Fruit fly (Drosophila melanogaster) whole organism, prepupa: ENCODE measurements around the gene Tsp2A.

Experiments
- CG10631 ChIP-seq: fragments of 200-800 bp; sonication (Bioruptor generic); optimal IDR thresholded peaks from 2 replicates; lab custom pipeline; 2016; ENCODE audit warnings: missing biosample characterization, missing genetic modification characterization
- CG10669 ChIP-seq: fragments of 200-800 bp; sonication (Bioruptor generic); optimal IDR thresholded peaks from 3 replicates; lab custom pipeline; 2018; ENCODE audit warnings: missing biosample characterization, mild to moderate bottlenecking, missing genetic modification characterization, moderate library complexity
- CG11902 ChIP-seq: fragments of 200-800 bp; sonication (Bioruptor generic); optimal IDR thresholded peaks from 3 replicates; lab custom pipeline; 2016; ENCODE audit warnings: missing biosample characterization, missing genetic modification characterization
- CG15336 ChIP-seq: fragments of 200-800 bp; sonication (Bioruptor generic); IDR thresholded peaks from 2 replicates; pipeline ENCODE4 v1.3.6; 2022; ENCODE audit warnings: missing biosample characterization, missing genetic modification characterization
- CG1621 ChIP-seq: fragments of 200-800 bp; sonication (Bioruptor generic); optimal IDR thresholded peaks from 3 replicates; lab custom pipeline; 2018; ENCODE audit warnings: missing biosample characterization, mild to moderate bottlenecking, missing genetic modification characterization
- CG3032 ChIP-seq: fragments of 200-800 bp; optimal IDR thresholded peaks from 2 replicates; lab custom pipeline; 2019; ENCODE audit warnings: missing biosample characterization, mild to moderate bottlenecking, missing genetic modification characterization, moderate library complexity
- CG31627 ChIP-seq: fragments of 200-800 bp; sonication (Bioruptor generic); optimal IDR thresholded peaks from 3 replicates; lab custom pipeline; 2016; ENCODE audit warnings: missing biosample characterization, missing genetic modification characterization
- CG32006 ChIP-seq: fragments of 200-800 bp; sonication (Bioruptor generic); optimal IDR thresholded peaks from 3 replicates; lab custom pipeline; 2017; ENCODE audit warnings: missing biosample characterization, mild to moderate bottlenecking, missing genetic modification characterization
- CG34406 ChIP-seq: fragments of 200-800 bp; sonication (Bioruptor generic); optimal IDR thresholded peaks from 3 replicates; lab custom pipeline; 2016; ENCODE audit warnings: missing biosample characterization, missing genetic modification characterization
- CG3919 ChIP-seq: fragments of 200-800 bp; sonication (Bioruptor generic); optimal IDR thresholded peaks from 3 replicates; lab custom pipeline; 2016; ENCODE audit warnings: missing biosample characterization, missing genetic modification characterization
- CG4318 ChIP-seq: fragments of 200-800 bp; sonication (Bioruptor generic); optimal IDR thresholded peaks from 3 replicates; lab custom pipeline; 2017; ENCODE audit warnings: missing biosample characterization, mild to moderate bottlenecking, missing genetic modification characterization
- CG6163 ChIP-seq: fragments of 200-800 bp; sonication (Bioruptor generic); IDR thresholded peaks from 3 replicates; pipeline ENCODE4 v1.3.6; 2022; ENCODE audit warnings: missing biosample characterization, missing genetic modification characterization
- CG6276 ChIP-seq: fragments of 200-800 bp; sonication (Bioruptor generic); optimal IDR thresholded peaks from 2 replicates; lab custom pipeline; 2017; ENCODE audit warnings: missing biosample characterization, mild to moderate bottlenecking, missing genetic modification characterization
- CG6792 ChIP-seq: fragments of 200-800 bp; sonication (Bioruptor generic); optimal IDR thresholded peaks from 3 replicates; lab custom pipeline; 2016; ENCODE audit warnings: missing biosample characterization, missing genetic modification characterization
- CG6854 ChIP-seq: fragments of 200-800 bp; sonication (Bioruptor generic); optimal IDR thresholded peaks from 2 replicates; lab custom pipeline; 2017; ENCODE audit warnings: missing biosample characterization, mild to moderate bottlenecking, missing genetic modification characterization
- CG7368 ChIP-seq: fragments of 200-800 bp; sonication (Bioruptor generic); optimal IDR thresholded peaks from 3 replicates; lab custom pipeline; 2016; ENCODE audit warnings: missing biosample characterization, missing genetic modification characterization
- CG8119 ChIP-seq: fragments of 200-800 bp; sonication (Bioruptor generic); IDR thresholded peaks from 3 replicates; pipeline ENCODE4 v1.3.6; 2022; ENCODE audit warnings: missing biosample characterization, missing genetic modification characterization
- CG8319 ChIP-seq: fragments of 200-800 bp; sonication (Bioruptor generic); optimal IDR thresholded peaks from 3 replicates; lab custom pipeline; 2016; ENCODE audit warnings: missing biosample characterization, missing genetic modification characterization
- Eip75B ChIP-seq: fragments of 200-800 bp; sonication (Bioruptor generic); optimal IDR thresholded peaks from 3 replicates; lab custom pipeline; 2016; ENCODE audit warnings: missing biosample characterization, missing genetic modification characterization
- Eip93F ChIP-seq: fragments of 200-800 bp; sonication (Bioruptor generic); optimal IDR thresholded peaks from 2 replicates; lab custom pipeline; 2016; ENCODE audit warnings: missing biosample characterization, mild to moderate bottlenecking, missing genetic modification characterization
- Ets21C ChIP-seq: fragments of 200-800 bp; sonication (Bioruptor generic); optimal IDR thresholded peaks from 3 replicates; lab custom pipeline; 2016; ENCODE audit warnings: missing biosample characterization, missing genetic modification characterization
- Ets96B ChIP-seq: fragments of 200-800 bp; optimal IDR thresholded peaks from 2 replicates; lab custom pipeline; 2019; ENCODE audit warnings: missing biosample characterization, mild to moderate bottlenecking, missing genetic modification characterization, moderate library complexity
- Gug ChIP-seq: fragments of 200-800 bp; sonication (Bioruptor generic); IDR thresholded peaks from 2 replicates; pipeline ENCODE4 v1.3.6; 2022; ENCODE audit warnings: missing biosample characterization, missing genetic modification characterization
- Hr39 ChIP-seq: fragments of 200-800 bp; sonication (Bioruptor generic); optimal IDR thresholded peaks from 2 replicates; lab custom pipeline; 2016; ENCODE audit warnings: missing biosample characterization, missing genetic modification characterization
- Hr4 ChIP-seq: fragments of 200-800 bp; sonication (Bioruptor generic); optimal IDR thresholded peaks from 3 replicates; lab custom pipeline; 2016; ENCODE audit warnings: missing biosample characterization, missing genetic modification characterization
- Lpt ChIP-seq: fragments of 200-800 bp; sonication (Bioruptor generic); optimal IDR thresholded peaks from 3 replicates; lab custom pipeline; 2016; ENCODE audit warnings: missing biosample characterization, missing genetic modification characterization
- Met ChIP-seq: fragments of 200-800 bp; sonication (Bioruptor generic); optimal IDR thresholded peaks from 3 replicates; lab custom pipeline; 2016; ENCODE audit warnings: missing biosample characterization, missing genetic modification characterization
- OdsH ChIP-seq: fragments of 200-800 bp; sonication (Bioruptor generic); optimal IDR thresholded peaks from 3 replicates; lab custom pipeline; 2016; ENCODE audit warnings: missing biosample characterization, missing genetic modification characterization
- Smox ChIP-seq: fragments of 200-800 bp; sonication (Bioruptor generic); optimal IDR thresholded peaks from 3 replicates; lab custom pipeline; 2016; ENCODE audit warnings: missing biosample characterization, missing genetic modification characterization
- Sox14 ChIP-seq: fragments of 200-800 bp; sonication (Bioruptor generic); optimal IDR thresholded peaks from 3 replicates; lab custom pipeline; 2016; ENCODE audit warnings: missing biosample characterization, missing genetic modification characterization
- Sox15 ChIP-seq: fragments of 200-800 bp; sonication (Bioruptor generic); optimal IDR thresholded peaks from 3 replicates; lab custom pipeline; 2016; ENCODE audit warnings: missing biosample characterization, missing genetic modification characterization
- acj6 ChIP-seq: fragments of 200-800 bp; sonication (Bioruptor generic); optimal IDR thresholded peaks from 3 replicates; lab custom pipeline; 2016; ENCODE audit warnings: missing biosample characterization, missing genetic modification characterization
- cyc ChIP-seq: fragments of 200-800 bp; sonication (Bioruptor generic); optimal IDR thresholded peaks from 3 replicates; lab custom pipeline; 2016; ENCODE audit warnings: missing biosample characterization, missing genetic modification characterization
- dac ChIP-seq: fragments of 200-800 bp; sonication (Bioruptor generic); optimal IDR thresholded peaks from 2 replicates; lab custom pipeline; 2017; ENCODE audit warnings: missing biosample characterization, mild to moderate bottlenecking, missing genetic modification characterization
- eg ChIP-seq: fragments of 200-800 bp; sonication (Bioruptor generic); IDR thresholded peaks from 3 replicates; pipeline ENCODE4 v1.3.6; 2022; ENCODE audit warnings: missing biosample characterization, missing genetic modification characterization
- fd59A ChIP-seq: fragments of 200-800 bp; sonication (Bioruptor generic); optimal IDR thresholded peaks from 2 replicates; lab custom pipeline; 2017; ENCODE audit warnings: missing biosample characterization, mild to moderate bottlenecking, missing genetic modification characterization, missing genetic modification reagents
- lz ChIP-seq: fragments of 200-800 bp; sonication (Bioruptor generic); optimal IDR thresholded peaks from 3 replicates; lab custom pipeline; 2016; ENCODE audit warnings: missing biosample characterization, missing genetic modification characterization
- salr ChIP-seq, 2 experiments: fragments of 200-800 bp; sonication (Bioruptor generic); optimal IDR thresholded peaks; 3 replicates each; lab custom pipeline; 2016 to 2018; ENCODE audit warnings: missing biosample characterization in 2 of 2, missing genetic modification characterization in 2 of 2, mild to moderate bottlenecking in 1 of 2
- spab ChIP-seq: fragments of 200-800 bp; sonication (Bioruptor generic); optimal IDR thresholded peaks from 2 replicates; lab custom pipeline; 2017; ENCODE audit warnings: missing biosample characterization, mild to moderate bottlenecking, missing genetic modification characterization, missing genetic modification reagents
- ss ChIP-seq, 2 experiments: fragments of 200-800 bp; sonication (Bioruptor generic); optimal IDR thresholded peaks; 2 replicates in 1 of 2; 3 replicates in 1 of 2; lab custom pipeline; 2017 to 2018; ENCODE audit warnings: mild to moderate bottlenecking in 2 of 2, missing biosample characterization in 2 of 2, missing genetic modification characterization in 2 of 2, moderate library complexity in 1 of 2
- svp ChIP-seq: fragments of 200-800 bp; sonication (Bioruptor generic); peaks from one replicate; lab custom pipeline; 2016; ENCODE audit warnings: missing biosample characterization, missing genetic modification characterization
- topi ChIP-seq: fragments of 200-800 bp; sonication (Bioruptor generic); optimal IDR thresholded peaks from 3 replicates; lab custom pipeline; 2016; ENCODE audit warnings: missing biosample characterization, missing genetic modification characterization
- vri ChIP-seq: fragments of 200-800 bp; sonication (Bioruptor generic); optimal IDR thresholded peaks from 3 replicates; lab custom pipeline; 2016; ENCODE audit warnings: missing biosample characterization, mild to moderate bottlenecking, missing genetic modification characterization

The Tsp2A gene

dm6 chrX:1320144-1320981 is 26.0 kb upstream of the Tsp2A start (continued):
- no peak for TF ChIP-seq Sox14 (GFP tag; lab: Kevin White, UChicago)
- no peak for TF ChIP-seq CG10669 (GFP tag; lab: Kevin White, UChicago)
- TF ChIP-seq CG11902 (GFP tag; lab: Kevin White, UChicago): no peak
- TF ChIP-seq Gug (GFP tag; lab: Robert Waterston, UW): no peak
- peak; percentile 4 for TF ChIP-seq CG34406 (GFP tag; lab: Kevin White, UChicago)
- no peak for TF ChIP-seq Ets96B (tag; lab: Kevin White, UChicago)
- peak; percentile 38 for TF ChIP-seq Eip75B (GFP tag; lab: Kevin White, UChicago)
- TF ChIP-seq CG8319: no peak
- no peak for TF ChIP-seq CG15336 (GFP tag; lab: Robert Waterston, UW)

dm6 chrX:1321043-1321442 is 25.3 kb upstream of the Tsp2A start:
- TF ChIP-seq Gug (GFP tag; lab: Robert Waterston, UW) (no peak), CG31627 (GFP tag; lab: Kevin White, UChicago) (no peak), CG8119 (GFP tag; lab: Robert Waterston, UW) (no peak), OdsH (GFP tag; lab: Kevin White, UChicago) (no peak), CG6276 (no peak), CG1621 (tag; lab: Kevin White, UChicago) (no peak), Lpt (GFP tag; lab: Kevin White, UChicago) (no peak), Hr39 (no peak), Met (GFP tag; lab: Kevin White, UChicago) (no peak), acj6 (GFP tag; lab: Kevin White, UChicago) (no peak), CG6792 (GFP tag; lab: Kevin White, UChicago) (no peak), cyc (no peak)

dm6 chrX:1321664-1322063 is 24.7 kb upstream of the Tsp2A start:
- TF ChIP-seq CG6854 (GFP tag; lab: Kevin White, UChicago) (no peak), svp (no peak), Met (GFP tag; lab: Kevin White, UChicago) (no peak), Hr4 (no peak), dac (no peak), CG6792 (GFP tag; lab: Kevin White, UChicago) (no peak), Eip93F (GFP tag; lab: Kevin White, UChicago) (no peak), CG31627 (GFP tag; lab: Kevin White, UChicago) (no peak), CG10669 (GFP tag; lab: Kevin White, UChicago) (no peak), CG7368 (GFP tag; lab: Kevin White, UChicago) (no peak), CG4318 (GFP tag; lab: Kevin White, UChicago) (no peak), spab (GFP tag; lab: Kevin White, UChicago) (no peak), Gug (GFP tag; lab: Robert Waterston, UW) (no peak), Ets21C (GFP tag; lab: Kevin White, UChicago) (no peak), vri (no peak)
- TF ChIP-seq, all 60 proteins: peak for 0

dm6 chrX:1322214-1322613 is 24.1 kb upstream of the Tsp2A start, which contains the start of gene DAAM:
DAAM (minus strand) TSS chrX:1322362.
- no peak for TF ChIP-seq Ets21C (GFP tag; lab: Kevin White, UChicago)
- no peak for TF ChIP-seq Eip75B (GFP tag; lab: Kevin White, UChicago)
- no peak for TF ChIP-seq CG10631 (GFP tag; lab: Kevin White, UChicago)
- TF ChIP-seq fd59A (GFP tag; lab: Kevin White, UChicago): no peak
- no peak for TF ChIP-seq Sox15 (GFP tag; lab: Kevin White, UChicago)
- peak; percentile 3 for TF ChIP-seq CG3919 (GFP tag; lab: Kevin White, UChicago)
- peak in 1 of 2 experiments; percentile 18 for TF ChIP-seq salr (GFP tag; optimal IDR thresholded peaks at IDR 0.05; lab: Kevin White, UChicago)
- TF ChIP-seq CG6792 (GFP tag; lab: Kevin White, UChicago): no peak
- no peak for TF ChIP-seq Sox14 (GFP tag; lab: Kevin White, UChicago)
- TF ChIP-seq Smox (GFP tag; lab: Kevin White, UChicago): peak; percentile 7
- TF ChIP-seq acj6 (GFP tag; lab: Kevin White, UChicago): no peak
- TF ChIP-seq CG6163 (GFP tag; lab: Robert Waterston, UW): 0 out of 3 replicates have a peak, but pooled peaks have one; percentile 36
- 0 out of 2 replicates have a peak, but pooled peaks have one; percentile 10 for TF ChIP-seq Gug (GFP tag; lab: Robert Waterston, UW)
- peak; percentile 42; the same call in 1 of the 3 replicates for TF ChIP-seq eg
- no peak for TF ChIP-seq CG8119 (GFP tag; lab: Robert Waterston, UW)
- no peak for TF ChIP-seq CG3032 (tag; lab: Kevin White, UChicago)
- TF ChIP-seq ss (GFP tag; optimal IDR thresholded peaks at IDR 0.05; lab: Kevin White, UChicago): no peak
- peak; percentile 23 for TF ChIP-seq CG31627 (GFP tag; lab: Kevin White, UChicago)
- no peak for TF ChIP-seq CG32006 (GFP tag; lab: Kevin White, UChicago)
- TF ChIP-seq lz (GFP tag; lab: Kevin White, UChicago): no peak
- TF ChIP-seq topi: no peak
- no peak for TF ChIP-seq Ets96B (tag; lab: Kevin White, UChicago)
- no peak for TF ChIP-seq CG4318 (GFP tag; lab: Kevin White, UChicago)
- TF ChIP-seq OdsH (GFP tag; lab: Kevin White, UChicago): no peak
